Fruit fly (Drosophila melanogaster): Measurements from ENCODE around the gene SKIP.
A peak's percentile ranks its signal among the peaks of the same experiment; 100 is the strongest.

SKIP gene

DNA sequence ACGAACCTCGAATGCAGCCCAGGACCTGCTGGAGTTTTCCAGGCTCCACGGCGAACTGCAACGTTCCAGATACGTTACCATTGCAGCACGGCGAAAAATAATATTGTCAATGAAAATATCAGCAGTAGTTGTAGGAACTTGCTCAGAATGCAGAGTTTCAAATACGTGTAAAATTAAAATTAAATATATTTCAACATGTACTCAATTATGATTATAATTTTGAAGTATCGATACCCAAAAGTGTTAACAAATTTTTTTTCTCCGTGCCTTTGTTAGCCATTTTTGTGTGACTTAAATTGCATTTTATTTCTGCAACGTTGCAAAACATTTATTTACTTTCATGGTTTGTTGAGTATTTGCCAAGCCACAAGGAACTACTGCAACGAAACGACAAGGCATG, 7.7 kb downstream of the SKIP start:
- TF ChIP-seq fru (GFP tag; optimal IDR thresholded peaks at IDR 0.05), result peak; percentile 18
- TF ChIP-seq psq (GFP tag; optimal IDR thresholded peaks at IDR 0.05), result peak; percentile 1
- TF ChIP-seq HLH106 (tag; optimal IDR thresholded peaks at IDR 0.05), result peak; percentile 4
- no peak for TF ChIP-seq woc (GFP tag; optimal IDR thresholded peaks at IDR 0.05)
- no peak for TF ChIP-seq pan (optimal IDR thresholded peaks at IDR 0.05)
- peak in 1 of 2 experiments; percentile 7 for TF ChIP-seq foxo (GFP tag; optimal IDR thresholded peaks at IDR 0.05)
- TF ChIP-seq rgr (GFP tag; optimal IDR thresholded peaks at IDR 0.05), result peak; percentile 18
- no peak for TF ChIP-seq dl (GFP tag; optimal IDR thresholded peaks at IDR 0.05; ENCODE audit: insufficient read depth in 1 of 2, partially characterized antibody in 2 of 2)

DNA sequence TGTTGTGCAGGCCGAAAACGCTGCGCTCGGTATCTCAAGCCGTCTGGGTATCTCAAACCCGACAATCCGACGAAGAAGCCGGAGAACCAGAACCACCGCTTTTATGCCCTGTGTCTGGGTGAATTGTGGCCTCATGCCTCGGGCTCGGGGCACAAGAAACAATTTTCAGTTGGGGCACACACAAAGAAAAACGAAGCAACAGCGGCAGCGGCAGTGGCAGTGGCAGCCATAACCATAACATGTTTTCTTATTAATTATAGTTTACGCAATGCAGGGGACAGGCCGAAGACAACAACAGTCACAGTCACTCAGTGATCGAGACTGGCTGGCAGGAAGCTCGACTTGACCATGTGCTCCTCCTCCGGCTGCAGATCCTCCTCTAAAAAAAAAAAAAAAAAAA, 8.9 kb downstream of the SKIP start:
- TF ChIP-seq Abd-B (GFP tag; optimal IDR thresholded peaks at IDR 0.05), result no peak
- TF ChIP-seq Vsx2 (GFP tag; optimal IDR thresholded peaks at IDR 0.05; ENCODE audit: partially characterized antibody), result no peak
- TF ChIP-seq brk (GFP tag; optimal IDR thresholded peaks at IDR 0.05), result no peak
- no peak for TF ChIP-seq Dfd (GFP tag; optimal IDR thresholded peaks at IDR 0.05)
- no peak for TF ChIP-seq CG9705 (GFP tag; optimal IDR thresholded peaks at IDR 0.05)
- no peak for TF ChIP-seq lola (GFP tag; optimal IDR thresholded peaks at IDR 0.05)
- TF ChIP-seq psq (GFP tag; optimal IDR thresholded peaks at IDR 0.05), result no peak
- TF ChIP-seq CG32264 (GFP tag; optimal IDR thresholded peaks at IDR 0.05), result no peak
- TF ChIP-seq N (GFP tag; optimal IDR thresholded peaks at IDR 0.05), result no peak

DNA sequence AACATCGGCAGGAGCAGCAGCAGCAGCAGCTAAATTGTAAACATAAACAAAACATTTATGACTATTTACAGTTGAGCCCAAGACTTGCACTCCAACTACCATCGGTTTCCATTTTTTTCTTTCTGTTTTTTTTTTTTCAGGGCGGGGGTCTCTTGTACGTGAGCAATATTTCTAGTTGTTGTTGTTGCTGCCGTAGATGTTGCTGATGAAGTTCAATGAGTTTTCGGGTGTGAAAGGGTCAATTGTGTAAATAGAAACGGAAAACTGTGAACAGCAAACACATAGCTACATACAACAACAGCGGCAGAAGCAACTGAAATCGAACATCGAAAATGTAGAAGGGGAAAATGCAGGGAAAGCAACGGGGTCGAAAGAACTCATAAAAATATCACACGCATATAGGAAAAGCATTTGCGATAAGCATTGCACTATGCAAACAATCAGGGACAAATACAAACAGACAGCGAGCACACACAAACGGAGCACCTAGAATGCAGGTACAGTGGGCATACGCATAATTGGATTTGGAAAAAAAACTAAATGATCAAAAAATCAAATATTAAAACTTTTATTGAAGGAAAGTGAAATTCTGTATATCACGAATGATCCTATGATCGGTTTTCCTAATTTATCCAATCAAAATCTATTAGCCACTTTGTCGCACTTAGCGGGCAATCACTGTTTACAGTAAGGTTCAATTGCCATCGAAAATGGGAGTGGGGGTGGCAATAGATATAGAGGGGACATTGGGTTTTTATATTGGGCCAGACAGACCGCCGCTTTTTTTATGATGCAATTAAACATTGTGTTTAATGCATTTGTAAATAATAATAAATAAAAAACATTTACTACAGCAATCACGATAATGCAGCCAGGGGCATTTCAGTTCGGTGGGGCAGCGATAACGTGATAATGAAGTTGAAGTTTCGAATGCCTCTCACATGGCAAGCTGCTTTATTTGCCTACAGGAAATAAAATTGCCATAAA, 12.1 kb downstream of the SKIP start:
- TF ChIP-seq foxo (GFP tag; optimal IDR thresholded peaks at IDR 0.05) (peak in 1 of 2 experiments; percentile 3), sv (GFP tag; optimal IDR thresholded peaks at IDR 0.05) (peak; percentile 63), jim (GFP tag; optimal IDR thresholded peaks at IDR 0.05) (no peak)

- TF ChIP-seq fru (GFP tag; optimal IDR thresholded peaks at IDR 0.05) (no peak), usp (GFP tag; optimal IDR thresholded peaks at IDR 0.05) (no peak), foxo (GFP tag; optimal IDR thresholded peaks at IDR 0.05) (no peak), rgr (GFP tag; optimal IDR thresholded peaks at IDR 0.05) (no peak), sv (GFP tag; optimal IDR thresholded peaks at IDR 0.05) (no peak), OdsH (GFP tag; optimal IDR thresholded peaks at IDR 0.05) (no peak), CG9705 (GFP tag; optimal IDR thresholded peaks at IDR 0.05) (no peak), br (GFP tag; optimal IDR thresholded peaks at IDR 0.05) (no peak), dl (GFP tag; optimal IDR thresholded peaks at IDR 0.05; ENCODE audit: insufficient read depth in 1 of 2, partially characterized antibody in 2 of 2) (no peak), Dfd (GFP tag; optimal IDR thresholded peaks at IDR 0.05) (no peak), dsf (GFP tag; optimal IDR thresholded peaks at IDR 0.05; ENCODE audit: borderline replicate concordance) (no peak), Mio (GFP tag; optimal IDR thresholded peaks at IDR 0.05) (no peak), Jra (GFP tag; optimal IDR thresholded peaks at IDR 0.05) (no peak), Dif (GFP tag; optimal IDR thresholded peaks at IDR 0.05; ENCODE audit: partially characterized antibody) (no peak), HLH106 (tag; optimal IDR thresholded peaks at IDR 0.05) (no peak), h (GFP tag; optimal IDR thresholded peaks at IDR 0.05) (no peak), pan (optimal IDR thresholded peaks at IDR 0.05) (no peak), Sp1 (GFP tag; optimal IDR thresholded peaks at IDR 0.05) (no peak)
These were observed 12.9 kb downstream of the SKIP start for dm6 chr3R:22146549-22146948.

DNA sequence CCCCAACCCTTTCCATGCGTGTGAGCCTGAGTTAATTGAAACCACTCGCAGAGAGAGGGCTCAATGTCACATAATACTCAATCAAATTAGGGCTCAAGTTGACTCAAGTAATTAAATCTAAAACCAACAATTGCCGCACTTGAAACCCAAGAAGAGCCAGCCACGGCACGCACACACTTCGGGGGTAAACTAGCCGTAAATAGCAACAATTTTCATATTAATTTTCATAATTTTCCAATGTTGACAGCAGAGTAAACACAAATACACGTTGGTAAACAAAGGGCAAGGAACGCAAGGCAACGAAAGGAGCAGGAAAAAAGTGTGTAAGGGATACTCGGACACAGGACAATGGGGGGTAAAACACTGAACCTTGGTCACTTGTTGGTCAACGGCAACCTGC, 13.8 kb downstream of the SKIP start:
- TF ChIP-seq CG9705 (GFP tag; optimal IDR thresholded peaks at IDR 0.05) (no peak), dmrt93B (GFP tag; optimal IDR thresholded peaks at IDR 0.05) (no peak), h (GFP tag; optimal IDR thresholded peaks at IDR 0.05) (no peak), Hr83 (GFP tag; optimal IDR thresholded peaks at IDR 0.05; ENCODE audit: poor library complexity, severe bottlenecking) (no peak), Dif (GFP tag; optimal IDR thresholded peaks at IDR 0.05; ENCODE audit: partially characterized antibody) (no peak), Abd-B (GFP tag; optimal IDR thresholded peaks at IDR 0.05) (no peak), pan (optimal IDR thresholded peaks at IDR 0.05) (no peak), GATAd (GFP tag; optimal IDR thresholded peaks at IDR 0.05) (no peak), fru (GFP tag; optimal IDR thresholded peaks at IDR 0.05) (no peak), sage (GFP tag; optimal IDR thresholded peaks at IDR 0.05) (no peak), jim (GFP tag; optimal IDR thresholded peaks at IDR 0.05) (no peak), dsf (GFP tag; optimal IDR thresholded peaks at IDR 0.05; ENCODE audit: borderline replicate concordance) (no peak), N (GFP tag; optimal IDR thresholded peaks at IDR 0.05) (no peak), woc (GFP tag; optimal IDR thresholded peaks at IDR 0.05) (no peak), HLH106 (tag; optimal IDR thresholded peaks at IDR 0.05) (no peak), br (GFP tag; optimal IDR thresholded peaks at IDR 0.05) (no peak), psq (GFP tag; optimal IDR thresholded peaks at IDR 0.05) (no peak), OdsH (GFP tag; optimal IDR thresholded peaks at IDR 0.05) (no peak), ey (GFP tag; optimal IDR thresholded peaks at IDR 0.05) (no peak), rgr (GFP tag; optimal IDR thresholded peaks at IDR 0.05) (no peak)
